Worm (Caenorhabditis elegans) whole organism, midembryonic: ENCODE data around the gene nxf-2.

Source experiments
- T22C8.4 ChIP-seq: fragments of 200-800 bp; sonication (Bioruptor generic); IDR thresholded peaks from 2 replicates; pipeline ENCODE4 v1.3.6; 2022; ENCODE audit warnings: missing genetic modification characterization, missing compliant biosample characterization
- cog-1 ChIP-seq: sonication (generic microtip); optimal IDR thresholded peaks from 2 replicates; lab custom pipeline; 2016; ENCODE audit warnings: missing genetic modification characterization, missing compliant biosample characterization
- flt-1 ChIP-seq: fragments of 200-800 bp; sonication (Bioruptor generic); IDR thresholded peaks from 2 replicates; pipeline ENCODE4 v1.3.6; 2022; ENCODE audit warnings: missing genetic modification characterization, missing compliant biosample characterization
- klf-2 ChIP-seq: fragments of 200-800 bp; sonication (Bioruptor generic); conservative IDR thresholded peaks from 2 replicates; pipeline ENCODE4 v1.3.6; 2022; ENCODE audit warnings: missing genetic modification reagents, missing genetic modification characterization, missing compliant biosample characterization
- tab-1 ChIP-seq: fragments of 200-800 bp; sonication (Bioruptor generic); IDR thresholded peaks from 2 replicates; pipeline ENCODE4 v1.3.6; 2022; ENCODE audit warnings: missing genetic modification characterization, missing compliant biosample characterization
- ztf-23 ChIP-seq: fragments of 200-800 bp; sonication (Bioruptor generic); IDR thresholded peaks from 2 replicates; pipeline ENCODE4 v1.3.6; 2022; ENCODE audit warnings: missing genetic modification reagents, missing genetic modification characterization, missing compliant biosample characterization

- TF ChIP-seq cog-1 (tag; lab: Kevin White, UChicago): no peak
- TF ChIP-seq T22C8.4 (GFP tag; lab: Robert Waterston, UW): no peak
- TF ChIP-seq ztf-23 (GFP tag; lab: Robert Waterston, UW): no peak
- no peak for TF ChIP-seq klf-2
- no peak for TF ChIP-seq flt-1 (GFP tag; lab: Robert Waterston, UW)
- TF ChIP-seq tab-1: no peak
Measured at ce11 chrV:14460122-14460521, 42.5 kb upstream of the nxf-2 start.
